Worm (Caenorhabditis elegans): ENCODE data around the gene Y69E1A.8.
A peak's percentile ranks its signal among the peaks of the same experiment; 100 is the strongest.

Y69E1A.8 gene

DNA sequence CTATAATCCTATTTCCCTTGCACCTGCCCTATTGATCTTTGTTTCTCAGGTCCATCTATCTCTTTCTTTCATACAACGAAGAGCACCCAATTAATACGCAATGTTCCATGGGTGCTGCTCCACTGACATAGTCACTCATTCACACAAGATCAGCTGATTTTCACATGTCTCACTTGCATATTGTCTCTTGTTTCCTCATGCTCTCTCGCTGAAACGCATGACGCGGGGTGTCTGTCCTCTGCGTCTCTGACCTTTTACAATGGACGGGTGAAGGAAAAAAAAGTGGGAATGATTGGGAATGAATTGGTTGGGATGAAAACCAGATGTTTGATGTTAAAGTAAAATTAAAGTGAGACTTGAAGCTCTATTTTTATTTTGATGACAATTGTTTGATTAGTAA, 31.1 kb upstream of the Y69E1A.8 start (continued):
- TF ChIP-seq zfp-3 (GFP tag; conservative IDR thresholded peaks at IDR 0.05) (peak; percentile 50; the same call in 1 of the 2 replicates), set-16 (GFP tag; IDR thresholded peaks at IDR 0.05) (peak; percentile 49), unc-39 (tag; optimal IDR thresholded peaks at IDR 0.05) (no peak), R02D3.7 (tag; optimal IDR thresholded peaks at IDR 0.05) (no peak), saeg-2 (GFP tag; IDR thresholded peaks at IDR 0.05) (no peak), zip-11 (GFP tag; IDR thresholded peaks at IDR 0.05) (no peak), spr-3 (GFP tag; optimal IDR thresholded peaks at IDR 0.05) (no peak), F37D6.2 (tag; optimal IDR thresholded peaks at IDR 0.05) (peak; percentile 63), egl-43 (GFP tag; IDR thresholded peaks at IDR 0.05) (peak; percentile 73; the same call in 1 of the 2 replicates), lim-7 (GFP tag; IDR thresholded peaks at IDR 0.05) (no peak), ceh-28 (tag; optimal IDR thresholded peaks at IDR 0.05) (peak; percentile 59), nhr-102 (tag; optimal IDR thresholded peaks at IDR 0.05) (peak; percentile 43), nhr-6 (tag; optimal IDR thresholded peaks at IDR 0.05) (peak; percentile 67), duxl-1 (tag; optimal IDR thresholded peaks at IDR 0.05; ENCODE audit: poor library complexity) (no peak), ctbp-1 (GFP tag; IDR thresholded peaks at IDR 0.05) (peak; percentile 80), Y5F2A.4 (GFP tag; optimal IDR thresholded peaks at IDR 0.05) (no peak), daf-16 (GFP tag; optimal IDR thresholded peaks at IDR 0.05) (peak in 1 of 2 experiments; percentile 50), daf-16 (tag; optimal IDR thresholded peaks at IDR 0.05) (peak; percentile 67), cey-2 (tag; optimal IDR thresholded peaks at IDR 0.05; ENCODE audit: borderline replicate concordance, insufficient read depth) (no peak), php-3 (GFP tag; IDR thresholded peaks at IDR 0.05) (peak; percentile 44; the same call in 1 of the 2 replicates), nhr-237 (tag; optimal IDR thresholded peaks at IDR 0.05) (no peak), nhr-111 (GFP tag; optimal IDR thresholded peaks at IDR 0.05) (no peak), jun-1 (tag; optimal IDR thresholded peaks at IDR 0.05) (no peak), daf-12 (tag; optimal IDR thresholded peaks at IDR 0.05) (no peak), ZK337.2 (GFP tag; IDR thresholded peaks at IDR 0.05) (no peak), lin-39 (tag; optimal IDR thresholded peaks at IDR 0.05) (no peak), Y75B8A.6 (GFP tag; IDR thresholded peaks at IDR 0.05) (no peak), lin-13 (GFP tag; optimal IDR thresholded peaks at IDR 0.05) (peak; percentile 58), mxl-3 (GFP tag; optimal IDR thresholded peaks at IDR 0.05) (peak; percentile 80), mes-2 (tag; optimal IDR thresholded peaks at IDR 0.05; ENCODE audit: poor library complexity, severe bottlenecking) (peak; percentile 75), F10B5.3 (tag; optimal IDR thresholded peaks at IDR 0.05) (no peak), mdt-29 (GFP tag; IDR thresholded peaks at IDR 0.05) (peak; percentile 80), nhr-42 (GFP tag; IDR thresholded peaks at IDR 0.05) (no peak), arid-1 (GFP tag; conservative IDR thresholded peaks at IDR 0.05) (0 out of 2 replicates have a peak, but pooled peaks have one; percentile 34), lin-29 (GFP tag; IDR thresholded peaks at IDR 0.05) (no peak), snpc-1.2 (GFP tag; IDR thresholded peaks at IDR 0.05) (peak; percentile 33; the same call in 1 of the 2 replicates), ztf-7 (tag; optimal IDR thresholded peaks at IDR 0.05) (no peak), gei-8 (GFP tag; optimal IDR thresholded peaks at IDR 0.05) (peak; percentile 4), nhr-76 (tag; optimal IDR thresholded peaks at IDR 0.05) (no peak), mdl-1 (tag; optimal IDR thresholded peaks at IDR 0.05) (peak; percentile 52 to 88), spr-1 (tag; optimal IDR thresholded peaks at IDR 0.05) (no peak), vab-7 (GFP tag; IDR thresholded peaks at IDR 0.05) (peak; percentile 54), ama-1 (optimal IDR thresholded peaks at IDR 0.05) (peak; percentile 77), egl-27 (tag; optimal IDR thresholded peaks at IDR 0.05) (no peak), zag-1 (tag; optimal IDR thresholded peaks at IDR 0.05) (no peak), ztf-11 (tag; optimal IDR thresholded peaks at IDR 0.05) (no peak), ceh-62 (tag; optimal IDR thresholded peaks at IDR 0.05) (no peak), hmg-1.1 (GFP tag; IDR thresholded peaks at IDR 0.05) (peak; percentile 78), rbr-2 (tag; optimal IDR thresholded peaks at IDR 0.05) (no peak), fkh-10 (GFP tag; optimal IDR thresholded peaks at IDR 0.05) (no peak), F49E8.2 (tag; optimal IDR thresholded peaks at IDR 0.05; ENCODE audit: borderline replicate concordance) (no peak), T20F7.1 (GFP tag; optimal IDR thresholded peaks at IDR 0.05) (peak; percentile 78)
